Fruit fly (Drosophila melanogaster) Kc167 (cell line): ENCODE results near the gene CG14275.

Experiments
- Myc ChIP-seq: fragments of >200 bp; optimal IDR thresholded peaks from 2 replicates; lab custom pipeline; 2017; ENCODE audit warnings: missing external identifiers
- insv ChIP-seq: fragments of >200 bp; optimal IDR thresholded peaks from 3 replicates; lab custom pipeline; 2018; ENCODE audit warnings: missing external identifiers
- psq ChIP-seq: fragments of >200 bp; optimal IDR thresholded peaks from 2 replicates; lab custom pipeline; 2017; ENCODE audit warnings: missing external identifiers

dm6 chr2L:8289352-8290091 is 37.7 kb upstream of the CG14275 start:
- TF ChIP-seq insv (no peak), psq (lab: Kevin White, UChicago) (no peak), Myc (lab: Kevin White, UChicago) (no peak)
